Worm (Caenorhabditis elegans): Measurements from ENCODE around the gene ZK1248.11.
"Not testable (repeated sequence)": the region's sequence is repeated elsewhere in the genome, so short reads cannot be mapped to it uniquely, and the experiment has no call there.

The ZK1248.11 gene

ce11 chrII:5828486-5828885 is at the start of gene ZK1248.11:
Gene ZK1248.11, minus strand, starts transcription at chrII:5828586.
- TF ChIP-seq daf-8 (GFP tag; IDR thresholded peaks at IDR 0.05), result no peak
- TF ChIP-seq ama-1 (optimal IDR thresholded peaks at IDR 0.05), result no peak
- no peak for TF ChIP-seq ceh-62 (tag; optimal IDR thresholded peaks at IDR 0.05)
- no peak for TF ChIP-seq mep-1 (tag; optimal IDR thresholded peaks at IDR 0.05)
- TF ChIP-seq zag-1 (tag; optimal IDR thresholded peaks at IDR 0.05), result no peak
- no peak for TF ChIP-seq spr-1 (tag; optimal IDR thresholded peaks at IDR 0.05)
- TF ChIP-seq fos-1 (tag; optimal IDR thresholded peaks at IDR 0.05), result no peak
- no peak for TF ChIP-seq pqm-1 (tag; optimal IDR thresholded peaks at IDR 0.05)
- TF ChIP-seq ztf-11 (tag; optimal IDR thresholded peaks at IDR 0.05), result no peak
- no peak for TF ChIP-seq nhr-111 (GFP tag; optimal IDR thresholded peaks at IDR 0.05)
- no peak for TF ChIP-seq nhr-237 (tag; optimal IDR thresholded peaks at IDR 0.05)
- TF ChIP-seq saeg-2 (GFP tag; IDR thresholded peaks at IDR 0.05), result no peak
- no peak for TF ChIP-seq daf-16 (GFP tag; optimal IDR thresholded peaks at IDR 0.05)
- no peak for TF ChIP-seq daf-16 (tag; optimal IDR thresholded peaks at IDR 0.05)

- not testable (repeated sequence) for TF ChIP-seq nhr-10 (tag; optimal IDR thresholded peaks at IDR 0.05); dpl-1 (GFP tag; optimal IDR thresholded peaks at IDR 0.05); nhr-41 (GFP tag; IDR thresholded peaks at IDR 0.05)
Measured at ce11 chrII:5876511-5876910, 48.1 kb upstream of the ZK1248.11 start, which contains the start of gene F55C12.2. Gene F55C12.2, plus strand, starts transcription at chrII:5876811.

ce11 chrII:5876053-5876452 is 47.7 kb upstream of the ZK1248.11 start, which contains the start of gene F55C12.6:
Gene F55C12.6, minus strand, starts transcription at chrII:5876153.
- no peak for TF ChIP-seq ceh-62 (tag; optimal IDR thresholded peaks at IDR 0.05)
- no peak for TF ChIP-seq daf-16 (GFP tag; optimal IDR thresholded peaks at IDR 0.05)
- peak; percentile 52 for TF ChIP-seq daf-16 (tag; optimal IDR thresholded peaks at IDR 0.05)

ce11 chrII:5874130-5874529 is 45.7 kb upstream of the ZK1248.11 start:
- TF ChIP-seq mdl-1 (tag; optimal IDR thresholded peaks at IDR 0.05), result peak in 1 of 2 experiments; percentile 28
- no peak for TF ChIP-seq daf-16 (GFP tag; optimal IDR thresholded peaks at IDR 0.05)
- peak; percentile 49 for TF ChIP-seq daf-16 (tag; optimal IDR thresholded peaks at IDR 0.05)
- peak; percentile 17 for TF ChIP-seq nhr-77 (tag; optimal IDR thresholded peaks at IDR 0.05)
- TF ChIP-seq pha-4 (GFP tag; IDR thresholded peaks at IDR 0.05), result no peak
- TF ChIP-seq pha-4 (tag; optimal IDR thresholded peaks at IDR 0.05), result peak; percentile 4
- peak in 1 of 2 experiments; percentile 11 for TF ChIP-seq lsy-2 (tag; optimal IDR thresholded peaks at IDR 0.05)
- peak; percentile 75 for TF ChIP-seq aha-1 (tag)
- TF ChIP-seq T20F7.1 (GFP tag; optimal IDR thresholded peaks at IDR 0.05), result no peak
- TF ChIP-seq hlh-30 (tag; optimal IDR thresholded peaks at IDR 0.05; ENCODE audit: insufficient read depth), result peak; percentile 88
- peak; percentile 69 for TF ChIP-seq nhr-28 (tag; optimal IDR thresholded peaks at IDR 0.05)
- peak; percentile 54 for TF ChIP-seq dve-1 (tag; optimal IDR thresholded peaks at IDR 0.05; ENCODE audit: insufficient read depth)
- no peak for TF ChIP-seq lin-38 (GFP tag; IDR thresholded peaks at IDR 0.05)
- no peak for TF ChIP-seq snpc-4 (tag; optimal IDR thresholded peaks at IDR 0.05)
- peak; percentile 24 for TF ChIP-seq mes-2 (tag; optimal IDR thresholded peaks at IDR 0.05; ENCODE audit: poor library complexity, severe bottlenecking)

- TF ChIP-seq duxl-1 (tag; optimal IDR thresholded peaks at IDR 0.05; ENCODE audit: poor library complexity) (no peak), zip-11 (GFP tag; IDR thresholded peaks at IDR 0.05) (no peak), dpl-1 (GFP tag; optimal IDR thresholded peaks at IDR 0.05) (peak; percentile 2), fkh-10 (GFP tag; optimal IDR thresholded peaks at IDR 0.05) (peak; percentile 43), unc-130 (GFP tag; optimal IDR thresholded peaks at IDR 0.05) (peak; percentile 49), ceh-32 (tag; optimal IDR thresholded peaks at IDR 0.05; ENCODE audit: poor library complexity) (no peak), daf-8 (GFP tag; IDR thresholded peaks at IDR 0.05) (no peak), nhr-41 (GFP tag; IDR thresholded peaks at IDR 0.05) (no peak), hlh-30 (tag; optimal IDR thresholded peaks at IDR 0.05; ENCODE audit: insufficient read depth) (peak; percentile 19), lsy-2 (tag; optimal IDR thresholded peaks at IDR 0.05) (peak in 1 of 2 experiments; percentile 30), nhr-28 (tag; optimal IDR thresholded peaks at IDR 0.05) (peak; percentile 90), aha-1 (tag) (no peak), pha-4 (GFP tag; IDR thresholded peaks at IDR 0.05) (no peak), pha-4 (tag; optimal IDR thresholded peaks at IDR 0.05) (no peak), nhr-76 (tag; optimal IDR thresholded peaks at IDR 0.05) (no peak), hmg-1.1 (GFP tag; IDR thresholded peaks at IDR 0.05) (0 out of 2 replicates have a peak, but pooled peaks have one; percentile 8), dve-1 (tag; optimal IDR thresholded peaks at IDR 0.05; ENCODE audit: insufficient read depth) (peak; percentile 86), egl-27 (tag; optimal IDR thresholded peaks at IDR 0.05) (no peak), Y5F2A.4 (GFP tag; optimal IDR thresholded peaks at IDR 0.05) (no peak), dmd-6 (GFP tag; IDR thresholded peaks at IDR 0.05) (peak; percentile 79), F37D6.2 (tag; optimal IDR thresholded peaks at IDR 0.05) (peak; percentile 17), unc-39 (tag; optimal IDR thresholded peaks at IDR 0.05) (no peak), tra-1 (GFP tag; IDR thresholded peaks at IDR 0.05) (peak; percentile 61; the same call in 1 of the 2 replicates)
Measured at ce11 chrII:5873564-5874070, 45.2 kb upstream of the ZK1248.11 start, which contains the start of gene tex-2. Gene tex-2, minus strand, starts transcription at chrII:5873614.
